Fruit fly (Drosophila melanogaster): ENCODE data around the gene Coprox.
A peak's percentile ranks its signal among the peaks of the same experiment; 100 is the strongest.

The Coprox gene

dm6 chr2L:6920661-6921359, 43.4 kb upstream of the Coprox start, which contains the start of gene Hrb27C:
Gene Hrb27C, plus strand, starts transcription at chr2L:6920704.
- TF ChIP-seq CG1620 (GFP tag; optimal IDR thresholded peaks at IDR 0.05), result no peak
- TF ChIP-seq CG5204 (GFP tag; optimal IDR thresholded peaks at IDR 0.05), result no peak
- TF ChIP-seq Mnt (GFP tag; optimal IDR thresholded peaks at IDR 0.05), result peak; percentile 45
- TF ChIP-seq CG11617 (GFP tag; optimal IDR thresholded peaks at IDR 0.05), result no peak
- TF ChIP-seq CG7045 (GFP tag; optimal IDR thresholded peaks at IDR 0.05), result no peak
- no peak for TF ChIP-seq CG7101 (tag; optimal IDR thresholded peaks at IDR 0.05)
- TF ChIP-seq CG33017 (tag; optimal IDR thresholded peaks at IDR 0.05), result no peak
- TF ChIP-seq Hr96 (GFP tag; optimal IDR thresholded peaks at IDR 0.05), result no peak
- no peak for TF ChIP-seq cnc (optimal IDR thresholded peaks at IDR 0.05)
- TF ChIP-seq Crg-1 (GFP tag; optimal IDR thresholded peaks at IDR 0.05), result no peak
- TF ChIP-seq cic (GFP tag; optimal IDR thresholded peaks at IDR 0.05), result peak; percentile 55
- no peak for TF ChIP-seq bab1 (GFP tag; optimal IDR thresholded peaks at IDR 0.05)
- TF ChIP-seq kay (GFP tag; ENCODE audit: borderline replicate concordance), result no peak
- TF ChIP-seq ovo (GFP tag; optimal IDR thresholded peaks at IDR 0.05), result no peak
- TF ChIP-seq CG14711 (tag; optimal IDR thresholded peaks at IDR 0.05), result no peak
- peak; percentile 46 for TF ChIP-seq tj (GFP tag; optimal IDR thresholded peaks at IDR 0.05)
- TF ChIP-seq pad (GFP tag; optimal IDR thresholded peaks at IDR 0.05), result no peak
- TF ChIP-seq toe (GFP tag; optimal IDR thresholded peaks at IDR 0.05), result no peak
- peak; percentile 5 for TF ChIP-seq CG12768 (GFP tag; optimal IDR thresholded peaks at IDR 0.05)

- no peak for TF ChIP-seq CG12768 (GFP tag; optimal IDR thresholded peaks at IDR 0.05)
- TF ChIP-seq CG5204 (GFP tag; optimal IDR thresholded peaks at IDR 0.05), result no peak
- no peak for TF ChIP-seq CG14711 (tag; optimal IDR thresholded peaks at IDR 0.05)
- no peak for TF ChIP-seq CG1620 (GFP tag; optimal IDR thresholded peaks at IDR 0.05)
- TF ChIP-seq Mnt (GFP tag; optimal IDR thresholded peaks at IDR 0.05), result no peak
- TF ChIP-seq Clk (GFP tag; optimal IDR thresholded peaks at IDR 0.05), result no peak
- no peak for TF ChIP-seq CG11617 (GFP tag; optimal IDR thresholded peaks at IDR 0.05)
- no peak for TF ChIP-seq Hr96 (GFP tag; optimal IDR thresholded peaks at IDR 0.05)
- TF ChIP-seq CG7101 (tag; optimal IDR thresholded peaks at IDR 0.05), result no peak
- TF ChIP-seq pad (GFP tag; optimal IDR thresholded peaks at IDR 0.05), result no peak
- TF ChIP-seq CG7045 (GFP tag; optimal IDR thresholded peaks at IDR 0.05), result no peak
- TF ChIP-seq kay (GFP tag; ENCODE audit: borderline replicate concordance), result no peak
- no peak for TF ChIP-seq bab1 (GFP tag; optimal IDR thresholded peaks at IDR 0.05)
- no peak for TF ChIP-seq ovo (GFP tag; optimal IDR thresholded peaks at IDR 0.05)
- no peak for TF ChIP-seq tj (GFP tag; optimal IDR thresholded peaks at IDR 0.05)
- TF ChIP-seq CG33017 (tag; optimal IDR thresholded peaks at IDR 0.05), result no peak
- TF ChIP-seq toe (GFP tag; optimal IDR thresholded peaks at IDR 0.05), result no peak
These were observed 42.7 kb upstream of the Coprox start for dm6 chr2L:6921360-6922090.

dm6 chr2L:6922091-6922753, 42.0 kb upstream of the Coprox start:
- no peak for TF ChIP-seq CG33017 (tag; optimal IDR thresholded peaks at IDR 0.05)
- TF ChIP-seq ovo (GFP tag; optimal IDR thresholded peaks at IDR 0.05), result no peak
- TF ChIP-seq toe (GFP tag; optimal IDR thresholded peaks at IDR 0.05), result no peak
- peak; percentile 75 to 85 for TF ChIP-seq cnc (optimal IDR thresholded peaks at IDR 0.05)
- TF ChIP-seq Crg-1 (GFP tag; optimal IDR thresholded peaks at IDR 0.05), result no peak
- TF ChIP-seq CG14711 (tag; optimal IDR thresholded peaks at IDR 0.05), result no peak
- TF ChIP-seq CG5204 (GFP tag; optimal IDR thresholded peaks at IDR 0.05), result no peak
- peak; percentile 7 for TF ChIP-seq CG7101 (tag; optimal IDR thresholded peaks at IDR 0.05)
- no peak for TF ChIP-seq tj (GFP tag; optimal IDR thresholded peaks at IDR 0.05)
- TF ChIP-seq CG12768 (GFP tag; optimal IDR thresholded peaks at IDR 0.05), result no peak
- TF ChIP-seq cic (GFP tag; optimal IDR thresholded peaks at IDR 0.05), result peak; percentile 84
- no peak for TF ChIP-seq CG7045 (GFP tag; optimal IDR thresholded peaks at IDR 0.05)
- TF ChIP-seq bab1 (GFP tag; optimal IDR thresholded peaks at IDR 0.05), result no peak
- no peak for TF ChIP-seq CG1620 (GFP tag; optimal IDR thresholded peaks at IDR 0.05)
- no peak for TF ChIP-seq Clk (GFP tag; optimal IDR thresholded peaks at IDR 0.05)
- TF ChIP-seq pad (GFP tag; optimal IDR thresholded peaks at IDR 0.05), result peak; percentile 53
- TF ChIP-seq kay (GFP tag; ENCODE audit: borderline replicate concordance), result no peak
- no peak for TF ChIP-seq CG11617 (GFP tag; optimal IDR thresholded peaks at IDR 0.05)
- no peak for TF ChIP-seq Hr96 (GFP tag; optimal IDR thresholded peaks at IDR 0.05)
- peak; percentile 47 for TF ChIP-seq Mnt (GFP tag; optimal IDR thresholded peaks at IDR 0.05)

- no peak for TF ChIP-seq Hr96 (GFP tag; optimal IDR thresholded peaks at IDR 0.05)
- no peak for TF ChIP-seq CG14711 (tag; optimal IDR thresholded peaks at IDR 0.05)
- TF ChIP-seq CG1620 (GFP tag; optimal IDR thresholded peaks at IDR 0.05), result no peak
- no peak for TF ChIP-seq cic (GFP tag; optimal IDR thresholded peaks at IDR 0.05)
These were observed 39.1 kb upstream of the Coprox start for dm6 chr2L:6925114-6925513.

- peak; percentile 78 for TF ChIP-seq kay (GFP tag; ENCODE audit: borderline replicate concordance)
- no peak for TF ChIP-seq CG12768 (GFP tag; optimal IDR thresholded peaks at IDR 0.05)
These were observed 32.4 kb upstream of the Coprox start, which contains the start of gene CG43232 for dm6 chr2L:6931821-6932220. Gene CG43232, plus strand, starts transcription at chr2L:6932121.

dm6 chr2L:6939698-6940097, 24.5 kb upstream of the Coprox start:
- TF ChIP-seq toe (GFP tag; optimal IDR thresholded peaks at IDR 0.05) (no peak), Mnt (GFP tag; optimal IDR thresholded peaks at IDR 0.05) (no peak), CG14711 (tag; optimal IDR thresholded peaks at IDR 0.05) (no peak), Crg-1 (GFP tag; optimal IDR thresholded peaks at IDR 0.05) (no peak), Hr96 (GFP tag; optimal IDR thresholded peaks at IDR 0.05) (no peak), tj (GFP tag; optimal IDR thresholded peaks at IDR 0.05) (no peak), CG7045 (GFP tag; optimal IDR thresholded peaks at IDR 0.05) (no peak), bab1 (GFP tag; optimal IDR thresholded peaks at IDR 0.05) (no peak), pad (GFP tag; optimal IDR thresholded peaks at IDR 0.05) (no peak), cnc (optimal IDR thresholded peaks at IDR 0.05) (no peak), CG33017 (tag; optimal IDR thresholded peaks at IDR 0.05) (no peak), kay (GFP tag; ENCODE audit: borderline replicate concordance) (no peak)
